Worm (Caenorhabditis elegans) whole organism, L2 larva: ENCODE data around the gene unc-9.

Source experiments
- C34F6.9 ChIP-seq: fragments of 150-350 bp; optimal IDR thresholded peaks from 2 replicates; lab custom pipeline; 2014; ENCODE audit warnings: missing biosample characterization, missing genetic modification characterization
- F13H6.1 ChIP-seq: sonication (generic microtip); optimal IDR thresholded peaks from 2 replicates; lab custom pipeline; 2016; ENCODE audit warnings: missing genetic modification characterization, missing compliant biosample characterization
- R02D3.7 ChIP-seq: fragments of 150-350 bp; optimal IDR thresholded peaks from 2 replicates; lab custom pipeline; 2014; ENCODE audit warnings: missing biosample characterization, missing genetic modification characterization
- Y55F3AM.14 ChIP-seq: fragments of 200-800 bp; sonication (Bioruptor generic); optimal IDR thresholded peaks from 2 replicates; lab custom pipeline; 2018; ENCODE audit warnings: mild to moderate bottlenecking, missing genetic modification characterization, missing compliant biosample characterization
- ZK546.5 ChIP-seq: sonication (generic microtip); optimal IDR thresholded peaks from 2 replicates; lab custom pipeline; 2017; ENCODE audit warnings: missing biosample characterization, missing genetic modification characterization
- alr-1 ChIP-seq: fragments of 150-350 bp; optimal IDR thresholded peaks from 2 replicates; lab custom pipeline; 2014; ENCODE audit warnings: missing biosample characterization, missing genetic modification characterization
- aly-2 ChIP-seq: fragments of 150-350 bp; optimal IDR thresholded peaks from 2 replicates; lab custom pipeline; 2014; ENCODE audit warnings: missing biosample characterization, missing genetic modification characterization
- ama-1 ChIP-seq: fragments of 150-350 bp; optimal IDR thresholded peaks from 2 replicates; lab custom pipeline; 2018; ENCODE audit warnings: inconsistent platforms
- blmp-1 ChIP-seq: sonication (generic microtip); optimal IDR thresholded peaks from 2 replicates; lab custom pipeline; 2017; ENCODE audit warnings: missing genetic modification characterization, mild to moderate bottlenecking, missing compliant biosample characterization, antibody characterized with exemption, moderate library complexity; ENCODE audit not compliant: insufficient read depth
- ceh-16 ChIP-seq: fragments of 150-350 bp; optimal IDR thresholded peaks from 2 replicates; lab custom pipeline; 2014; ENCODE audit warnings: missing biosample characterization, missing genetic modification characterization
- ceh-82 ChIP-seq: fragments of 150-350 bp; optimal IDR thresholded peaks from 2 replicates; lab custom pipeline; 2014; ENCODE audit warnings: missing biosample characterization, missing genetic modification characterization
- crh-2 ChIP-seq: sonication (generic microtip); optimal IDR thresholded peaks from 2 replicates; lab custom pipeline; 2017; ENCODE audit warnings: missing biosample characterization, missing genetic modification characterization
- dmd-4 ChIP-seq: sonication (generic microtip); optimal IDR thresholded peaks from 2 replicates; lab custom pipeline; 2017; ENCODE audit warnings: missing biosample characterization, missing genetic modification characterization
- egl-27 ChIP-seq: sonication (generic microtip); optimal IDR thresholded peaks from 3 replicates; lab custom pipeline; 2017; ENCODE audit warnings: missing biosample characterization, missing genetic modification reagents, missing genetic modification characterization
- elt-1 ChIP-seq: fragments of 150-350 bp; optimal IDR thresholded peaks from 2 replicates; lab custom pipeline; 2014; ENCODE audit warnings: missing biosample characterization, missing genetic modification characterization
- elt-3 ChIP-seq: sonication (generic microtip); optimal IDR thresholded peaks from 2 replicates; lab custom pipeline; 2017; ENCODE audit warnings: missing biosample characterization, missing genetic modification characterization
- fos-1 ChIP-seq: fragments of 150-350 bp; optimal IDR thresholded peaks from 2 replicates; lab custom pipeline; 2014; ENCODE audit warnings: missing biosample characterization, missing genetic modification characterization
- gmeb-1 ChIP-seq: fragments of 150-350 bp; optimal IDR thresholded peaks from 2 replicates; lab custom pipeline; 2014; ENCODE audit warnings: missing biosample characterization, missing genetic modification characterization
- lin-11 ChIP-seq: fragments of 150-350 bp; sonication (generic microtip); optimal IDR thresholded peaks from 2 replicates; lab custom pipeline; 2014; ENCODE audit warnings: missing biosample characterization, missing genetic modification characterization, inconsistent platforms, mixed read lengths
- lin-13 ChIP-seq: fragments of 150-350 bp; optimal IDR thresholded peaks from 2 replicates; lab custom pipeline; 2014; ENCODE audit warnings: missing biosample characterization, missing genetic modification reagents, missing genetic modification characterization
- lin-39 ChIP-seq: fragments of 150-350 bp; optimal IDR thresholded peaks from 2 replicates; lab custom pipeline; 2014; ENCODE audit warnings: missing biosample characterization, missing genetic modification reagents, missing genetic modification characterization
- lsy-2 ChIP-seq, 2 experiments: fragments of 150-350 bp in 1 of 2; sonication (generic microtip) in 1 of 2; optimal IDR thresholded peaks; 2 replicates each; lab custom pipeline; 2014 to 2017; ENCODE audit warnings: missing biosample characterization in 2 of 2, missing genetic modification characterization in 2 of 2
- mab-5 ChIP-seq: fragments of 150-350 bp; optimal IDR thresholded peaks from 2 replicates; lab custom pipeline; 2014; ENCODE audit warnings: missing biosample characterization, missing genetic modification characterization
- mbf-1 ChIP-seq: sonication (generic microtip); optimal IDR thresholded peaks from 2 replicates; lab custom pipeline; 2017; ENCODE audit warnings: missing biosample characterization, missing genetic modification characterization
- mdl-1 ChIP-seq, 2 experiments: fragments of 150-350 bp in 1 of 2; sonication (generic microtip) in 1 of 2; optimal IDR thresholded peaks; 2 replicates each; lab custom pipeline; 2017; ENCODE audit warnings: missing biosample characterization in 2 of 2, missing genetic modification characterization in 2 of 2
- nhr-10 ChIP-seq: sonication (generic microtip); optimal IDR thresholded peaks from 2 replicates; lab custom pipeline; 2017; ENCODE audit warnings: missing biosample characterization, missing genetic modification characterization
- nhr-11 ChIP-seq: fragments of 150-350 bp; optimal IDR thresholded peaks from 2 replicates; lab custom pipeline; 2014; ENCODE audit warnings: missing biosample characterization, missing genetic modification characterization
- nhr-12 ChIP-seq: fragments of 150-350 bp; optimal IDR thresholded peaks from 2 replicates; lab custom pipeline; 2014; ENCODE audit warnings: missing biosample characterization, missing genetic modification characterization
- nhr-129 ChIP-seq: fragments of 150-350 bp; optimal IDR thresholded peaks from 2 replicates; lab custom pipeline; 2014; ENCODE audit warnings: missing biosample characterization, missing genetic modification characterization
- nhr-21 ChIP-seq: fragments of 150-350 bp; optimal IDR thresholded peaks from 2 replicates; lab custom pipeline; 2014; ENCODE audit warnings: missing biosample characterization, missing genetic modification characterization
- nhr-23 ChIP-seq: fragments of 150-350 bp; optimal IDR thresholded peaks from 2 replicates; lab custom pipeline; 2014; ENCODE audit warnings: missing biosample characterization, missing genetic modification reagents, missing genetic modification characterization
- nhr-237 ChIP-seq: fragments of 150-350 bp; optimal IDR thresholded peaks from 2 replicates; lab custom pipeline; 2014; ENCODE audit warnings: missing biosample characterization, missing genetic modification characterization
- nhr-25 ChIP-seq: fragments of 150-350 bp; sonication (generic microtip); optimal IDR thresholded peaks from 3 replicates; lab custom pipeline; 2014; ENCODE audit warnings: missing biosample characterization, missing genetic modification characterization
- nhr-6 ChIP-seq: fragments of 150-350 bp; optimal IDR thresholded peaks from 2 replicates; lab custom pipeline; 2014; ENCODE audit warnings: missing biosample characterization, missing genetic modification characterization
- nhr-77 ChIP-seq: fragments of 150-350 bp; optimal IDR thresholded peaks from 2 replicates; lab custom pipeline; 2014; ENCODE audit warnings: missing biosample characterization, missing genetic modification characterization
- peb-1 ChIP-seq: fragments of 150-350 bp; optimal IDR thresholded peaks from 2 replicates; lab custom pipeline; 2014; ENCODE audit warnings: missing biosample characterization, missing genetic modification characterization
- sem-4 ChIP-seq: fragments of 150-350 bp; optimal IDR thresholded peaks from 2 replicates; lab custom pipeline; 2014; ENCODE audit warnings: missing biosample characterization, missing genetic modification reagents, missing genetic modification characterization
- skn-1 ChIP-seq: sonication (generic microtip); optimal IDR thresholded peaks from 2 replicates; lab custom pipeline; 2017; ENCODE audit warnings: missing biosample characterization, missing genetic modification characterization
- sma-3 ChIP-seq: sonication (generic microtip); optimal IDR thresholded peaks from 2 replicates; lab custom pipeline; 2016; ENCODE audit warnings: missing genetic modification reagents, missing genetic modification characterization, missing compliant biosample characterization
- sma-9 ChIP-seq, 2 experiments: fragments of 150-350 bp in 1 of 2; sonication (generic microtip) in 1 of 2; optimal IDR thresholded peaks; 2 replicates each; lab custom pipeline; 2014 to 2016; ENCODE audit warnings: missing genetic modification characterization in 2 of 2, mild to moderate bottlenecking in 1 of 2, missing biosample characterization in 1 of 2, missing compliant biosample characterization in 1 of 2, missing genetic modification reagents in 1 of 2, moderate library complexity in 1 of 2
- snpc-4 ChIP-seq: fragments of 150-350 bp; optimal IDR thresholded peaks from 2 replicates; lab custom pipeline; 2014; ENCODE audit warnings: missing biosample characterization, missing genetic modification characterization
- unc-39 ChIP-seq: fragments of 150-350 bp; optimal IDR thresholded peaks from 2 replicates; lab custom pipeline; 2014; ENCODE audit warnings: missing biosample characterization, missing genetic modification characterization
- unc-55 ChIP-seq: fragments of 150-350 bp; sonication (generic microtip); optimal IDR thresholded peaks from 3 replicates; lab custom pipeline; 2014; ENCODE audit warnings: missing biosample characterization, missing genetic modification reagents, missing genetic modification characterization
- unc-62 ChIP-seq: fragments of 150-350 bp; optimal IDR thresholded peaks from 2 replicates; lab custom pipeline; 2014; ENCODE audit warnings: missing biosample characterization, missing genetic modification reagents, missing genetic modification characterization
- zag-1 ChIP-seq: fragments of 150-350 bp; optimal IDR thresholded peaks from 2 replicates; lab custom pipeline; 2014; ENCODE audit warnings: missing biosample characterization, missing genetic modification characterization
- ztf-1 ChIP-seq: fragments of 200-800 bp; sonication (Bioruptor generic); conservative IDR thresholded peaks from 2 replicates; pipeline ENCODE4 v1.3.6; 2022; ENCODE audit warnings: missing genetic modification characterization, missing compliant biosample characterization
- ztf-11 ChIP-seq: sonication (generic microtip); optimal IDR thresholded peaks from 2 replicates; lab custom pipeline; 2017; ENCODE audit warnings: missing biosample characterization, missing genetic modification characterization
- ztf-4 ChIP-seq: fragments of 150-350 bp; optimal IDR thresholded peaks from 2 replicates; lab custom pipeline; 2014; ENCODE audit warnings: missing biosample characterization, missing genetic modification characterization

Gene unc-9

ce11 chrX:13165686-13166085 is 35.9 kb upstream of the unc-9 start (continued):
- TF ChIP-seq peb-1 (tag; lab: Kevin White, UChicago) (no peak), nhr-25 (tag; lab: Kevin White, UChicago) (no peak), unc-55 (GFP tag; lab: Kevin White, UChicago) (no peak), lsy-2 (tag; optimal IDR thresholded peaks at IDR 0.05; lab: Kevin White, UChicago) (peak in 1 of 2 experiments; percentile 32), C34F6.9 (tag; lab: Kevin White, UChicago) (no peak), mbf-1 (tag; lab: Kevin White, UChicago) (no peak)

- TF ChIP-seq lin-13 (GFP tag; lab: Kevin White, UChicago) (no peak), lin-11 (no peak), elt-1 (tag; lab: Kevin White, UChicago) (peak; percentile 38), C34F6.9 (tag; lab: Kevin White, UChicago) (peak; percentile 69), ZK546.5 (no peak), elt-3 (tag; lab: Kevin White, UChicago) (no peak), unc-55 (GFP tag; lab: Kevin White, UChicago) (no peak), nhr-11 (tag; lab: Kevin White, UChicago) (no peak), mab-5 (tag; lab: Kevin White, UChicago) (no peak), mbf-1 (tag; lab: Kevin White, UChicago) (no peak), F13H6.1 (tag; lab: Kevin White, UChicago) (peak; percentile 48), sma-3 (GFP tag; lab: Kevin White, UChicago) (no peak), fos-1 (tag; lab: Kevin White, UChicago) (peak; percentile 12), nhr-6 (tag; lab: Kevin White, UChicago) (peak; percentile 34), peb-1 (tag; lab: Kevin White, UChicago) (no peak), sem-4 (tag; lab: Kevin White, UChicago) (peak; percentile 57), zag-1 (tag; lab: Kevin White, UChicago) (no peak), lin-39 (tag; lab: Kevin White, UChicago) (no peak), snpc-4 (tag; lab: Kevin White, UChicago) (no peak), ztf-4 (tag; lab: Kevin White, UChicago) (peak; percentile 11), nhr-129 (tag; lab: Kevin White, UChicago) (peak; percentile 93), egl-27 (tag; lab: Kevin White, UChicago) (no peak), ceh-16 (no peak), R02D3.7 (tag; lab: Kevin White, UChicago) (no peak), skn-1 (tag; lab: Kevin White, UChicago) (no peak), gmeb-1 (no peak), nhr-25 (tag; lab: Kevin White, UChicago) (peak; percentile 46), lsy-2 (tag; optimal IDR thresholded peaks at IDR 0.05; lab: Kevin White, UChicago) (peak in 1 of 2 experiments; percentile 44), ama-1 (no peak), dmd-4 (tag; lab: Kevin White, UChicago) (no peak), unc-62 (no peak), nhr-77 (tag; lab: Kevin White, UChicago) (no peak), aly-2 (no peak), sma-9 (GFP tag; optimal IDR thresholded peaks at IDR 0.05; lab: Kevin White, UChicago) (peak; percentile 72), sma-9 (tag; optimal IDR thresholded peaks at IDR 0.05; lab: Kevin White, UChicago) (no peak), nhr-21 (tag; lab: Kevin White, UChicago) (peak; percentile 66), blmp-1 (peak; percentile 1), ceh-82 (no peak), Y55F3AM.14 (no peak), crh-2 (tag; lab: Kevin White, UChicago) (peak; percentile 17), alr-1 (tag; lab: Kevin White, UChicago) (no peak), nhr-10 (no peak), nhr-23 (tag; lab: Kevin White, UChicago) (no peak), nhr-12 (no peak), ztf-1 (GFP tag; lab: Robert Waterston, UW) (no peak), unc-39 (tag; lab: Kevin White, UChicago) (no peak), ztf-11 (tag; lab: Kevin White, UChicago) (no peak), mdl-1 (tag; optimal IDR thresholded peaks at IDR 0.05; lab: Kevin White, UChicago) (peak; percentile 57 to 68), nhr-237 (tag; lab: Kevin White, UChicago) (no peak)
Observed at ce11 chrX:13169133-13169532, 32.4 kb upstream of the unc-9 start.
